Fruit fly (Drosophila melanogaster) whole organism, embryonic: Measurements from ENCODE around the gene PMP34.

Experiments
- CG11247 ChIP-seq: fragments of 200-800 bp; sonication (Bioruptor generic); IDR thresholded peaks from 2 replicates; pipeline ENCODE4 v1.3.6; 2022; ENCODE audit warnings: missing biosample characterization, missing genetic modification characterization
- CG11504 ChIP-seq: fragments of 200-800 bp; sonication (Bioruptor generic); optimal IDR thresholded peaks from 3 replicates; lab custom pipeline; 2019; ENCODE audit warnings: missing biosample characterization, mild to moderate bottlenecking, missing genetic modification characterization, moderate library complexity
- CG1233 ChIP-seq: fragments of 200-800 bp; sonication (Bioruptor generic); optimal IDR thresholded peaks from 4 replicates; lab custom pipeline; 2018; ENCODE audit warnings: missing biosample characterization, mild to moderate bottlenecking, missing genetic modification characterization
- CG14050 ChIP-seq: fragments of 200-800 bp; sonication (Bioruptor generic); IDR thresholded peaks from 3 replicates; pipeline ENCODE4 v1.3.6; 2022; ENCODE audit warnings: missing biosample characterization, missing genetic modification characterization
- CG1529 ChIP-seq: fragments of 200-800 bp; sonication (Bioruptor generic); optimal IDR thresholded peaks from 3 replicates; lab custom pipeline; 2018; ENCODE audit warnings: missing biosample characterization, missing genetic modification characterization
- CG17612 ChIP-seq: fragments of 200-800 bp; sonication (Bioruptor generic); IDR thresholded peaks from 2 replicates; pipeline ENCODE4 v1.3.6; 2022; ENCODE audit warnings: missing biosample characterization, missing genetic modification characterization
- CG1792 ChIP-seq: fragments of 200-800 bp; sonication (Bioruptor generic); optimal IDR thresholded peaks from 2 replicates; lab custom pipeline; 2016; ENCODE audit warnings: missing biosample characterization, missing genetic modification characterization
- CG31388 ChIP-seq: fragments of 200-800 bp; sonication (Bioruptor generic); optimal IDR thresholded peaks from 2 replicates; lab custom pipeline; 2016; ENCODE audit warnings: missing biosample characterization, missing genetic modification characterization
- CG32772 ChIP-seq: fragments of 200-800 bp; sonication (Bioruptor generic); IDR thresholded peaks from 2 replicates; pipeline ENCODE4 v1.3.6; 2022; ENCODE audit warnings: missing biosample characterization, missing genetic modification characterization
- CG4707 ChIP-seq: fragments of 200-800 bp; sonication (Bioruptor generic); optimal IDR thresholded peaks from 2 replicates; lab custom pipeline; 2018; ENCODE audit warnings: missing biosample characterization, mild to moderate bottlenecking, missing genetic modification characterization, moderate library complexity
- CG5953 ChIP-seq: fragments of 200-800 bp; sonication (Bioruptor generic); IDR thresholded peaks from 2 replicates; pipeline ENCODE4 v1.3.6; 2022; ENCODE audit warnings: missing biosample characterization, missing genetic modification characterization
- CG6272 ChIP-seq: fragments of 200-800 bp; sonication (Bioruptor generic); IDR thresholded peaks from 2 replicates; pipeline ENCODE4 v1.3.6; 2022; ENCODE audit warnings: missing biosample characterization, missing genetic modification characterization
- CG6689 ChIP-seq: fragments of 200-800 bp; sonication (Bioruptor generic); IDR thresholded peaks from 2 replicates; pipeline ENCODE4 v1.3.6; 2022; ENCODE audit warnings: missing biosample characterization, missing genetic modification characterization
- CG6791 ChIP-seq: fragments of 200-800 bp; sonication (Bioruptor generic); IDR thresholded peaks from 3 replicates; pipeline ENCODE4 v1.3.6; 2022; ENCODE audit warnings: missing biosample characterization, missing genetic modification characterization; ENCODE audit not compliant: partially characterized antibody
- CG7357 ChIP-seq: fragments of 200-800 bp; sonication (Bioruptor generic); IDR thresholded peaks from 3 replicates; pipeline ENCODE4 v1.3.6; 2022; ENCODE audit warnings: missing biosample characterization, missing genetic modification characterization
- CG7556 ChIP-seq: fragments of 200-800 bp; sonication (Bioruptor generic); optimal IDR thresholded peaks from 2 replicates; lab custom pipeline; 2017; ENCODE audit warnings: missing biosample characterization, mild to moderate bottlenecking, missing genetic modification characterization
- CG7839 ChIP-seq: fragments of 200-800 bp; sonication (Bioruptor generic); optimal IDR thresholded peaks from 3 replicates; lab custom pipeline; 2018; ENCODE audit warnings: missing biosample characterization, mild to moderate bottlenecking, missing genetic modification characterization, moderate library complexity
- CG7963 ChIP-seq: fragments of 200-800 bp; sonication (Bioruptor generic); IDR thresholded peaks from 3 replicates; pipeline ENCODE4 v1.3.6; 2022; ENCODE audit warnings: missing biosample characterization, missing genetic modification characterization; ENCODE audit not compliant: partially characterized antibody
- CG8765 ChIP-seq: fragments of 200-800 bp; sonication (Bioruptor generic); IDR thresholded peaks from 2 replicates; pipeline ENCODE4 v1.3.6; 2022; ENCODE audit warnings: missing biosample characterization, missing genetic modification characterization
- CG9437 ChIP-seq: fragments of 200-800 bp; sonication (Bioruptor generic); optimal IDR thresholded peaks from 2 replicates; lab custom pipeline; 2018; ENCODE audit warnings: missing biosample characterization, mild to moderate bottlenecking, missing genetic modification characterization
- Dek ChIP-seq: fragments of 200-800 bp; sonication (Bioruptor generic); optimal IDR thresholded peaks from 3 replicates; lab custom pipeline; 2019; ENCODE audit warnings: missing biosample characterization, mild to moderate bottlenecking, missing genetic modification characterization, moderate library complexity
- Doc2 ChIP-seq: fragments of 200-800 bp; sonication (Bioruptor generic); IDR thresholded peaks from 2 replicates; pipeline ENCODE4 v1.3.6; 2022; ENCODE audit warnings: missing biosample characterization, missing genetic modification characterization
- Drgx ChIP-seq: fragments of 200-800 bp; sonication (Bioruptor generic); IDR thresholded peaks from 2 replicates; pipeline ENCODE4 v1.3.6; 2022; ENCODE audit warnings: missing biosample characterization, missing genetic modification characterization
- E2f2 ChIP-seq: fragments of 200-800 bp; sonication (Bioruptor generic); IDR thresholded peaks from 2 replicates; pipeline ENCODE4 v1.3.6; 2022; ENCODE audit warnings: missing biosample characterization, missing genetic modification characterization
- NC2β ChIP-seq: fragments of 200-800 bp; sonication (Bioruptor generic); optimal IDR thresholded peaks from 2 replicates; lab custom pipeline; 2016; ENCODE audit warnings: missing biosample characterization, missing genetic modification characterization
- Poxn ChIP-seq: fragments of 200-800 bp; sonication (Bioruptor generic); IDR thresholded peaks from 2 replicates; pipeline ENCODE4 v1.3.6; 2022; ENCODE audit warnings: missing biosample characterization, missing genetic modification characterization
- Xbp1 ChIP-seq: fragments of 200-800 bp; sonication (Bioruptor generic); optimal IDR thresholded peaks from 3 replicates; lab custom pipeline; 2016; ENCODE audit warnings: missing biosample characterization, mild to moderate bottlenecking, missing genetic modification characterization
- aop ChIP-seq: fragments of 200-800 bp; sonication (Bioruptor generic); IDR thresholded peaks from 2 replicates; pipeline ENCODE4 v1.3.6; 2022; ENCODE audit warnings: missing biosample characterization, missing genetic modification characterization
- ash1 ChIP-seq: fragments of 200-800 bp; sonication (Bioruptor generic); optimal IDR thresholded peaks from 2 replicates; lab custom pipeline; 2018; ENCODE audit warnings: missing biosample characterization, mild to moderate bottlenecking, missing genetic modification characterization
- ato ChIP-seq: fragments of 200-800 bp; sonication (Bioruptor generic); IDR thresholded peaks from 2 replicates; pipeline ENCODE4 v1.3.6; 2022; ENCODE audit warnings: missing biosample characterization, missing genetic modification characterization; ENCODE audit not compliant: partially characterized antibody
- bbx ChIP-seq: fragments of 200-800 bp; sonication (Bioruptor generic); IDR thresholded peaks from 2 replicates; pipeline ENCODE4 v1.3.6; 2022; ENCODE audit warnings: missing biosample characterization, missing genetic modification characterization; ENCODE audit not compliant: partially characterized antibody
- btn ChIP-seq: fragments of 200-800 bp; sonication (Bioruptor generic); optimal IDR thresholded peaks from 2 replicates; lab custom pipeline; 2016; ENCODE audit warnings: missing biosample characterization, missing genetic modification characterization
- cas ChIP-seq: fragments of 200-800 bp; sonication (Bioruptor generic); IDR thresholded peaks from 2 replicates; pipeline ENCODE4 v1.3.6; 2022; ENCODE audit warnings: missing biosample characterization, missing genetic modification characterization
- dysf ChIP-seq: fragments of 200-800 bp; sonication (Bioruptor generic); IDR thresholded peaks from 3 replicates; pipeline ENCODE4 v1.3.6; 2022; ENCODE audit warnings: missing biosample characterization, missing genetic modification characterization
- emc ChIP-seq: fragments of 200-800 bp; sonication (Bioruptor generic); optimal IDR thresholded peaks from 2 replicates; lab custom pipeline; 2016; ENCODE audit warnings: missing biosample characterization, missing genetic modification characterization
- gcm2 ChIP-seq: fragments of 200-800 bp; sonication (Bioruptor generic); optimal IDR thresholded peaks from 2 replicates; lab custom pipeline; 2016; ENCODE audit warnings: missing biosample characterization, missing genetic modification characterization
- gfzf ChIP-seq: fragments of 200-800 bp; sonication (Bioruptor generic); optimal IDR thresholded peaks from 2 replicates; lab custom pipeline; 2016; ENCODE audit warnings: missing biosample characterization, mild to moderate bottlenecking, missing genetic modification characterization, moderate library complexity
- grn ChIP-seq: fragments of 200-800 bp; sonication (Bioruptor generic); optimal IDR thresholded peaks from 3 replicates; lab custom pipeline; 2017; ENCODE audit warnings: missing biosample characterization, missing genetic modification characterization
- jigr1 ChIP-seq: fragments of 200-800 bp; sonication (Bioruptor generic); IDR thresholded peaks from 3 replicates; pipeline ENCODE4 v1.3.6; 2022; ENCODE audit warnings: missing biosample characterization, missing genetic modification characterization
- ken ChIP-seq: fragments of 200-800 bp; sonication (Bioruptor generic); IDR thresholded peaks from 3 replicates; pipeline ENCODE4 v1.3.6; 2022; ENCODE audit warnings: missing biosample characterization, missing genetic modification characterization
- lilli ChIP-seq: fragments of 200-800 bp; sonication (Bioruptor generic); optimal IDR thresholded peaks from 3 replicates; lab custom pipeline; 2016; ENCODE audit warnings: missing biosample characterization, missing genetic modification characterization
- mld ChIP-seq: fragments of 200-800 bp; sonication (Bioruptor generic); IDR thresholded peaks from 3 replicates; pipeline ENCODE4 v1.3.6; 2022; ENCODE audit warnings: missing biosample characterization, missing genetic modification characterization; ENCODE audit not compliant: partially characterized antibody
- onecut ChIP-seq: fragments of 200-800 bp; sonication (Bioruptor generic); IDR thresholded peaks from 2 replicates; pipeline ENCODE4 v1.3.6; 2022; ENCODE audit warnings: missing biosample characterization, missing genetic modification characterization
- pum ChIP-seq: fragments of 200-800 bp; sonication (Bioruptor generic); optimal IDR thresholded peaks from 2 replicates; lab custom pipeline; 2016; ENCODE audit warnings: missing biosample characterization, missing genetic modification characterization
- sens ChIP-seq: fragments of 200-800 bp; sonication (Bioruptor generic); peaks from one replicate; lab custom pipeline; 2016; ENCODE audit warnings: missing biosample characterization, missing genetic modification characterization
- sr ChIP-seq: fragments of 200-800 bp; sonication (Bioruptor generic); IDR thresholded peaks from 3 replicates; pipeline ENCODE4 v1.3.6; 2022; ENCODE audit warnings: missing biosample characterization, missing genetic modification characterization
- tx ChIP-seq: fragments of 200-800 bp; sonication (Bioruptor generic); optimal IDR thresholded peaks from 2 replicates; lab custom pipeline; 2016; ENCODE audit warnings: missing biosample characterization, missing genetic modification characterization
- zfh1 ChIP-seq: fragments of 200-800 bp; sonication (Bioruptor generic); IDR thresholded peaks from 3 replicates; pipeline ENCODE4 v1.3.6; 2022; ENCODE audit warnings: missing biosample characterization, missing genetic modification characterization

The PMP34 gene

dm6 chr3L:4352009-4352408 lies 33.5 kb downstream of the PMP34 start:
- TF ChIP-seq Drgx (GFP tag; lab: Robert Waterston, UW) = 0 out of 2 replicates have a peak, but pooled peaks have one; percentile 7
- no peak for TF ChIP-seq CG11247 (GFP tag; lab: Robert Waterston, UW)
- TF ChIP-seq sens (GFP tag; lab: Kevin White, UChicago) = peak; percentile 38
- TF ChIP-seq, all 482 proteins: peak for 2

- TF ChIP-seq CG11504 (tag; lab: Kevin White, UChicago) (peak; percentile 88), bbx (GFP tag; lab: Robert Waterston, UW) (no peak), jigr1 (GFP tag; lab: Robert Waterston, UW) (no peak), onecut (0 out of 2 replicates have a peak, but pooled peaks have one; percentile 20), Dek (tag; lab: Kevin White, UChicago) (no peak), CG1792 (GFP tag; lab: Kevin White, UChicago) (no peak), Doc2 (GFP tag; lab: Robert Waterston, UW) (no peak), CG14050 (GFP tag; lab: Robert Waterston, UW) (no peak), lilli (GFP tag; lab: Kevin White, UChicago) (no peak), pum (GFP tag; lab: Kevin White, UChicago) (no peak)
- TF ChIP-seq, all 482 proteins: peak for 2
These were observed 34.1 kb downstream of the PMP34 start for dm6 chr3L:4352649-4353048.

dm6 chr3L:4353657-4354075 lies 35.1 kb downstream of the PMP34 start:
- TF ChIP-seq CG11504 (tag; lab: Kevin White, UChicago) (peak; percentile 57), CG4707 (no peak), CG7963 (GFP tag; lab: Robert Waterston, UW) (no peak), CG11247 (GFP tag; lab: Robert Waterston, UW) (peak; percentile 29; the same call in 1 of the 2 replicates), emc (no peak), ken (GFP tag; lab: Robert Waterston, UW) (peak; percentile 55; the same call in 1 of the 3 replicates), btn (GFP tag; lab: Kevin White, UChicago) (no peak), Xbp1 (peak; percentile 5), CG31388 (GFP tag; lab: Kevin White, UChicago) (no peak), CG5953 (peak; percentile 29; the same call in 1 of the 2 replicates), CG9437 (GFP tag; lab: Kevin White, UChicago) (peak; percentile 37), CG7556 (GFP tag; lab: Kevin White, UChicago) (peak; percentile 80), CG8765 (GFP tag; lab: Robert Waterston, UW) (no peak), E2f2 (no peak), Poxn (GFP tag; lab: Robert Waterston, UW) (no peak), CG6791 (GFP tag; lab: Robert Waterston, UW) (peak; percentile 34; the same call in 1 of the 3 replicates), CG17612 (GFP tag; lab: Robert Waterston, UW) (no peak), CG7357 (0 out of 3 replicates have a peak, but pooled peaks have one; percentile 11), sr (GFP tag; lab: Robert Waterston, UW) (no peak), CG1792 (GFP tag; lab: Kevin White, UChicago) (peak; percentile 22), CG32772 (GFP tag; lab: Robert Waterston, UW) (0 out of 2 replicates have a peak, but pooled peaks have one; percentile 10), tx (GFP tag; lab: Kevin White, UChicago) (no peak), dysf (peak; percentile 42; the same call in 1 of the 3 replicates), CG7839 (peak; percentile 51), zfh1 (GFP tag; lab: Robert Waterston, UW) (no peak), gcm2 (GFP tag; lab: Kevin White, UChicago) (no peak), aop (GFP tag; lab: Robert Waterston, UW) (no peak), grn (no peak), CG6689 (GFP tag; lab: Robert Waterston, UW) (no peak), ato (GFP tag; lab: Robert Waterston, UW) (no peak), CG1233 (GFP tag; lab: Kevin White, UChicago) (peak; percentile 37), NC2β (GFP tag; lab: Kevin White, UChicago) (peak; percentile 19), gfzf (GFP tag; lab: Kevin White, UChicago) (no peak), mld (GFP tag; lab: Robert Waterston, UW) (no peak), CG1529 (GFP tag; lab: Kevin White, UChicago) (no peak), ash1 (no peak), CG6272 (GFP tag; lab: Robert Waterston, UW) (no peak), cas (GFP tag; lab: Robert Waterston, UW) (no peak)
